Fruit fly (Drosophila melanogaster) whole organism, prepupa: Measurements from ENCODE around the gene CG6418.

ENCODE experiments used
- CG10631 ChIP-seq: fragments of 200-800 bp; sonication (Bioruptor generic); optimal IDR thresholded peaks from 2 replicates; lab custom pipeline; 2016; ENCODE audit warnings: missing biosample characterization, missing genetic modification characterization
- CG11294 ChIP-seq: fragments of 200-800 bp; sonication (Bioruptor generic); IDR thresholded peaks from 2 replicates; pipeline ENCODE4 v1.3.6; 2022; ENCODE audit warnings: missing biosample characterization, missing genetic modification characterization
- CG11902 ChIP-seq: fragments of 200-800 bp; sonication (Bioruptor generic); optimal IDR thresholded peaks from 3 replicates; lab custom pipeline; 2016; ENCODE audit warnings: missing biosample characterization, missing genetic modification characterization
- CG15336 ChIP-seq: fragments of 200-800 bp; sonication (Bioruptor generic); IDR thresholded peaks from 2 replicates; pipeline ENCODE4 v1.3.6; 2022; ENCODE audit warnings: missing biosample characterization, missing genetic modification characterization
- CG16779 ChIP-seq: fragments of 200-800 bp; sonication (Bioruptor generic); optimal IDR thresholded peaks from 3 replicates; lab custom pipeline; 2017; ENCODE audit warnings: missing biosample characterization, mild to moderate bottlenecking, missing genetic modification characterization
- CG31627 ChIP-seq: fragments of 200-800 bp; sonication (Bioruptor generic); optimal IDR thresholded peaks from 3 replicates; lab custom pipeline; 2016; ENCODE audit warnings: missing biosample characterization, missing genetic modification characterization
- CG6792 ChIP-seq: fragments of 200-800 bp; sonication (Bioruptor generic); optimal IDR thresholded peaks from 3 replicates; lab custom pipeline; 2016; ENCODE audit warnings: missing biosample characterization, missing genetic modification characterization
- CG6854 ChIP-seq: fragments of 200-800 bp; sonication (Bioruptor generic); optimal IDR thresholded peaks from 2 replicates; lab custom pipeline; 2017; ENCODE audit warnings: missing biosample characterization, mild to moderate bottlenecking, missing genetic modification characterization
- CG8632 ChIP-seq: fragments of 200-800 bp; sonication (Bioruptor generic); optimal IDR thresholded peaks from 3 replicates; lab custom pipeline; 2016; ENCODE audit warnings: missing biosample characterization, missing genetic modification characterization
- CG9139 ChIP-seq: fragments of 200-800 bp; sonication (Bioruptor generic); optimal IDR thresholded peaks from 3 replicates; lab custom pipeline; 2017; ENCODE audit warnings: missing biosample characterization, mild to moderate bottlenecking, missing genetic modification characterization
- Eip75B ChIP-seq: fragments of 200-800 bp; sonication (Bioruptor generic); optimal IDR thresholded peaks from 3 replicates; lab custom pipeline; 2016; ENCODE audit warnings: missing biosample characterization, missing genetic modification characterization
- Eip78C ChIP-seq: fragments of 200-800 bp; sonication (Bioruptor generic); peaks from one replicate; lab custom pipeline; 2016; ENCODE audit warnings: missing biosample characterization, missing genetic modification characterization
- Eip93F ChIP-seq: fragments of 200-800 bp; sonication (Bioruptor generic); optimal IDR thresholded peaks from 2 replicates; lab custom pipeline; 2016; ENCODE audit warnings: missing biosample characterization, mild to moderate bottlenecking, missing genetic modification characterization
- Ets21C ChIP-seq: fragments of 200-800 bp; sonication (Bioruptor generic); optimal IDR thresholded peaks from 3 replicates; lab custom pipeline; 2016; ENCODE audit warnings: missing biosample characterization, missing genetic modification characterization
- Ets96B ChIP-seq: fragments of 200-800 bp; optimal IDR thresholded peaks from 2 replicates; lab custom pipeline; 2019; ENCODE audit warnings: missing biosample characterization, mild to moderate bottlenecking, missing genetic modification characterization, moderate library complexity
- Hr4 ChIP-seq: fragments of 200-800 bp; sonication (Bioruptor generic); optimal IDR thresholded peaks from 3 replicates; lab custom pipeline; 2016; ENCODE audit warnings: missing biosample characterization, missing genetic modification characterization
- Lpt ChIP-seq: fragments of 200-800 bp; sonication (Bioruptor generic); optimal IDR thresholded peaks from 3 replicates; lab custom pipeline; 2016; ENCODE audit warnings: missing biosample characterization, missing genetic modification characterization
- OdsH ChIP-seq: fragments of 200-800 bp; sonication (Bioruptor generic); optimal IDR thresholded peaks from 3 replicates; lab custom pipeline; 2016; ENCODE audit warnings: missing biosample characterization, missing genetic modification characterization
- Sox102F ChIP-seq: fragments of 200-800 bp; sonication (Bioruptor generic); optimal IDR thresholded peaks from 2 replicates; lab custom pipeline; 2016; ENCODE audit warnings: missing biosample characterization, mild to moderate bottlenecking, missing genetic modification characterization
- Sox14 ChIP-seq: fragments of 200-800 bp; sonication (Bioruptor generic); optimal IDR thresholded peaks from 3 replicates; lab custom pipeline; 2016; ENCODE audit warnings: missing biosample characterization, missing genetic modification characterization
- acj6 ChIP-seq: fragments of 200-800 bp; sonication (Bioruptor generic); optimal IDR thresholded peaks from 3 replicates; lab custom pipeline; 2016; ENCODE audit warnings: missing biosample characterization, missing genetic modification characterization
- cyc ChIP-seq: fragments of 200-800 bp; sonication (Bioruptor generic); optimal IDR thresholded peaks from 3 replicates; lab custom pipeline; 2016; ENCODE audit warnings: missing biosample characterization, missing genetic modification characterization
- dac ChIP-seq: fragments of 200-800 bp; sonication (Bioruptor generic); optimal IDR thresholded peaks from 2 replicates; lab custom pipeline; 2017; ENCODE audit warnings: missing biosample characterization, mild to moderate bottlenecking, missing genetic modification characterization
- eg ChIP-seq: fragments of 200-800 bp; sonication (Bioruptor generic); IDR thresholded peaks from 3 replicates; pipeline ENCODE4 v1.3.6; 2022; ENCODE audit warnings: missing biosample characterization, missing genetic modification characterization
- fd59A ChIP-seq: fragments of 200-800 bp; sonication (Bioruptor generic); optimal IDR thresholded peaks from 2 replicates; lab custom pipeline; 2017; ENCODE audit warnings: missing biosample characterization, mild to moderate bottlenecking, missing genetic modification characterization, missing genetic modification reagents
- fd85E ChIP-seq: fragments of 200-800 bp; sonication (Bioruptor generic); optimal IDR thresholded peaks from 3 replicates; lab custom pipeline; 2016; ENCODE audit warnings: missing biosample characterization, missing genetic modification characterization
- fkh ChIP-seq: fragments of 200-800 bp; sonication (Bioruptor generic); optimal IDR thresholded peaks from 3 replicates; lab custom pipeline; 2017; ENCODE audit warnings: missing biosample characterization, mild to moderate bottlenecking, missing genetic modification characterization, moderate library complexity
- net ChIP-seq: fragments of 200-800 bp; sonication (Bioruptor generic); optimal IDR thresholded peaks from 3 replicates; lab custom pipeline; 2016; ENCODE audit warnings: missing biosample characterization, missing genetic modification characterization
- salr ChIP-seq, 2 experiments: fragments of 200-800 bp; sonication (Bioruptor generic); optimal IDR thresholded peaks; 3 replicates each; lab custom pipeline; 2016 to 2018; ENCODE audit warnings: missing biosample characterization in 2 of 2, missing genetic modification characterization in 2 of 2, mild to moderate bottlenecking in 1 of 2
- spab ChIP-seq: fragments of 200-800 bp; sonication (Bioruptor generic); optimal IDR thresholded peaks from 2 replicates; lab custom pipeline; 2017; ENCODE audit warnings: missing biosample characterization, mild to moderate bottlenecking, missing genetic modification characterization, missing genetic modification reagents
- ss ChIP-seq, 2 experiments: fragments of 200-800 bp; sonication (Bioruptor generic); optimal IDR thresholded peaks; 2 replicates in 1 of 2; 3 replicates in 1 of 2; lab custom pipeline; 2017 to 2018; ENCODE audit warnings: mild to moderate bottlenecking in 2 of 2, missing biosample characterization in 2 of 2, missing genetic modification characterization in 2 of 2, moderate library complexity in 1 of 2
- svp ChIP-seq: fragments of 200-800 bp; sonication (Bioruptor generic); peaks from one replicate; lab custom pipeline; 2016; ENCODE audit warnings: missing biosample characterization, missing genetic modification characterization
- vri ChIP-seq: fragments of 200-800 bp; sonication (Bioruptor generic); optimal IDR thresholded peaks from 3 replicates; lab custom pipeline; 2016; ENCODE audit warnings: missing biosample characterization, mild to moderate bottlenecking, missing genetic modification characterization

Gene CG6418

DNA sequence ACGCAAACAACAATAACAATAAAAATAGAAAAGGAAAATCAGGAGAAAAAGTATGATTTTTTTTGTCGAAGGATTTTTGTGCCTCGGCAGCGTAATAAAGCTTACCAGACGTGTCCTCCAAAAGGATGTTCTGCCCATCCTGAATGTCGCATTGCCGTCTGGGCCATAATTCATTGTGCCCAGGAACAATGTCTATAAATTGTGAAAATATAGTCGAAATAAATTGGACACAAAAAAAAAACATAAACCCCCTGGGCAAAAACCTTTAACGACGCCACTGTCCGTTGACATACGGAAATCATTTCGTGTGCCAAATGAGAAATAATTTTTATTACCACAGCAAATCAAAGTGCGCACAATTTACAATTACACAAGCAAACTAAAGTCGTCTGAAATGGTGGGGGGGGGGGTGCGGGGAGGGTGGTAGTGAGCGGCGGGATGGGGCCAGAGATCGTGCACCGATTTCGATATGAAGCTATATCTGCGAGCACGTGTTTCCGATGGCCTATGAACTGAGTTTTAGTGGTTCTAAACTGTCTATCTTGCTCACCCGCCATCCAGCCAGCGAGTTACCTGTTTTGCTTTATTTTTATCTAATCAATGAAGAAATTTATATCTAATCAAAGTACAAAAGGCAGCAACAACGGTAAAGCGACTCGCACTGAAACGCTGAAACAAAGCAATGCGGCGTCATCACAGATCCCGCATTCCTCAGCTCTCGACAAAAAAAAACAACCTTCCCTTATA, 12.0 kb downstream of the CG6418 start (continued):
- TF ChIP-seq CG11294 (GFP tag; lab: Robert Waterston, UW) (no peak), Ets21C (no peak), CG10631 (GFP tag; lab: Kevin White, UChicago) (no peak), svp (no peak), Eip75B (GFP tag; lab: Kevin White, UChicago) (no peak), CG8632 (no peak), OdsH (GFP tag; lab: Kevin White, UChicago) (no peak), CG6792 (GFP tag; lab: Kevin White, UChicago) (no peak), CG31627 (GFP tag; lab: Kevin White, UChicago) (peak; percentile 17), fd59A (no peak), CG11902 (GFP tag; lab: Kevin White, UChicago) (no peak), net (no peak), eg (0 out of 3 replicates have a peak, but pooled peaks have one; percentile 16), Ets96B (no peak), cyc (GFP tag; lab: Kevin White, UChicago) (peak; percentile 0)

DNA sequence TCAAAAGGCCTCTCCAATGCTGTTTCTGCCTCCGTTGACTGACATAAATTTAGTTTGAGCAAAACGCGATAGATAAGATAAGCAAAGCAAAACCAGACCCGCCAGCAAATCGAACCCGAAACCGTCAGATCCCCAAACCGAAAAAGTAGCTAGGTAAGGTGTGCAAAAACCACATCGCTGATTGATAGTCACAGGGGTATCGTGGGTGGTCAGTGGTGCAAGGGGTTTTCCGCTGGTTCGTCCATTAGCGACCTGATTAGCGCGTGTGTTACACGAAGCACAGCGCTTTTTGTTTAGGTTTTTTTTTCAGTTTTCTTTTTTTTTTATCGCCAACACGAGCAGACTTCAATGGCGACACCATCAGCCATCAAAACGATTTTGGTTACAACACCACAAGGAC, 14.9 kb downstream of the CG6418 start:
- TF ChIP-seq CG11294 (GFP tag; lab: Robert Waterston, UW): no peak
- TF ChIP-seq vri: peak; percentile 48

DNA sequence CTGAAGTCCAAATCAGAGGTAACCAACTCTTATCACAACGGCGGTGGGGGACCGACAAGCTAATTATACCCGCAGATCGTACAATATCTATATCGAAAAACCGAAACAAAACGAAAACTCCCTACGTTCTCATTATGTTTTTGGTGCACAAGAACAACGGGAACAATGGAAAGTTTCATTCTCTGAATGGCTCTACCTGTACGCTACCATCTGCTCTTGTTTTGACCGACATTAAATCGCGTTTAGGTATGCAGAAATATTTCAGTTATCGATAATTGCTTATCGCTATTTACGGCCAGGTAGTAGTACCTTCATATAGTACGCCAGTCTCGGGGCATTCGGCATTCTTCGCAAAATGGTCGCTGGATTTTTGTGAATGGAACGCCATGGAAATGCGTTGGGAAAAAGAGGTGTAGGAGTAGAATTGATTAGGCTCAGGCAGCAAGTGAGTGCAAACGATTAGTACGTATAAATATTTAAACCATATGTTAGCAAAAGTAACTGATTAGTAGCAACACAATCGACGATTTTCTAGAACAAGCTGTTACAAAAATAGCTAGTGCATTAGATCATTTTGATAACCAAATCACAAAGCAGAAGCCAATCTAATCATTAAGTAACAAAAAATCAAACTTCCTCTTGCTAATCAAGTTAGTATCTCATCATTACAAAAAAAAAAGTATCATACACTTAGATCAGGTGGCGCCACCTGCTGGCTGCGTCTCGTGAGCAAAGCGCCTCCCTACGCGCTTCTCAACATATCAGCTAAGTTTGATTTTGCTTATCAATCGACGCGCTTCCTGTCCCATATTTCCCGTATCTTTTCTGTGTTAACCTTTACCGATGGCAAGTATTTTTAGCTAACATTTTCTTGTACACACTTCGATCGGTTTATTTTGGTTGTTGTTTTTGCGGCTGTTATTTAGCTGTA, 16.0 kb downstream of the CG6418 start:
- TF ChIP-seq Hr4 (GFP tag; lab: Kevin White, UChicago) (no peak), fkh (GFP tag; lab: Kevin White, UChicago) (peak; percentile 42), Eip78C (GFP tag; lab: Kevin White, UChicago) (peak; percentile 36), CG11902 (GFP tag; lab: Kevin White, UChicago) (no peak), spab (GFP tag; lab: Kevin White, UChicago) (no peak), net (no peak), vri (peak; percentile 19)

- TF ChIP-seq OdsH (GFP tag; lab: Kevin White, UChicago) (no peak), CG16779 (no peak), ss (GFP tag; optimal IDR thresholded peaks at IDR 0.05; lab: Kevin White, UChicago) (no peak), acj6 (GFP tag; lab: Kevin White, UChicago) (no peak), CG15336 (GFP tag; lab: Robert Waterston, UW) (no peak), CG6854 (GFP tag; lab: Kevin White, UChicago) (no peak), dac (no peak), svp (no peak), Eip93F (GFP tag; lab: Kevin White, UChicago) (no peak), CG9139 (GFP tag; lab: Kevin White, UChicago) (no peak), Sox14 (GFP tag; lab: Kevin White, UChicago) (no peak), Lpt (GFP tag; lab: Kevin White, UChicago) (no peak), CG8632 (no peak), CG11902 (GFP tag; lab: Kevin White, UChicago) (no peak), salr (GFP tag; optimal IDR thresholded peaks at IDR 0.05; lab: Kevin White, UChicago) (no peak), fd85E (GFP tag; lab: Kevin White, UChicago) (no peak), CG31627 (GFP tag; lab: Kevin White, UChicago) (no peak), Sox102F (no peak), Eip78C (GFP tag; lab: Kevin White, UChicago) (no peak)
These were observed 16.9 kb downstream of the CG6418 start for dm6 chr3L:10861657-10862543.
